Fruit fly (Drosophila melanogaster) whole organism, adult: ENCODE measurements around the gene CG14563.

Experiments used
- CG12768 ChIP-seq: fragments of 200-800 bp; sonication (Bioruptor generic); optimal IDR thresholded peaks from 2 replicates; lab custom pipeline; 2017; ENCODE audit warnings: missing biosample characterization, missing genetic modification characterization, mild to moderate bottlenecking, moderate library complexity, missing genetic modification reagents
- CG1620 ChIP-seq: fragments of 200-800 bp; sonication (Bioruptor generic); optimal IDR thresholded peaks from 2 replicates; lab custom pipeline; 2016; ENCODE audit warnings: missing biosample characterization, missing genetic modification characterization
- CG7045 ChIP-seq: fragments of 200-800 bp; sonication (Bioruptor generic); optimal IDR thresholded peaks from 2 replicates; lab custom pipeline; 2017; ENCODE audit warnings: missing biosample characterization, mild to moderate bottlenecking, missing genetic modification characterization
- CG7101 ChIP-seq: fragments of 200-800 bp; sonication (Bioruptor generic); optimal IDR thresholded peaks from 2 replicates; lab custom pipeline; 2018; ENCODE audit warnings: missing biosample characterization, mild to moderate bottlenecking, missing genetic modification characterization, moderate library complexity
- Clk ChIP-seq: fragments of 200-800 bp; sonication (Bioruptor generic); optimal IDR thresholded peaks from 2 replicates; lab custom pipeline; 2017; ENCODE audit warnings: missing biosample characterization, missing genetic modification characterization
- Mnt ChIP-seq: fragments of 200-800 bp; sonication (Bioruptor generic); optimal IDR thresholded peaks from 2 replicates; lab custom pipeline; 2016; ENCODE audit warnings: missing biosample characterization, mild to moderate bottlenecking, missing genetic modification characterization
- bab1 ChIP-seq: fragments of 200-800 bp; sonication (Bioruptor generic); optimal IDR thresholded peaks from 3 replicates; lab custom pipeline; 2019; ENCODE audit warnings: missing biosample characterization, mild to moderate bottlenecking, missing genetic modification characterization, moderate library complexity
- cnc ChIP-seq, 2 experiments: fragments of >200 bp; optimal IDR thresholded peaks; 2 replicates each; lab custom pipeline; 2017
- kay ChIP-seq: fragments of 200-800 bp; sonication (Bioruptor generic); peaks from one replicate; lab custom pipeline; 2016; ENCODE audit warnings: missing biosample characterization, missing genetic modification characterization, borderline replicate concordance

- TF ChIP-seq kay (GFP tag; lab: Kevin White, UChicago) (no peak), Mnt (GFP tag; lab: Kevin White, UChicago) (peak; percentile 99), CG1620 (GFP tag; lab: Kevin White, UChicago) (peak; percentile 82), cnc (optimal IDR thresholded peaks at IDR 0.05; lab: Kevin White, UChicago) (no peak), CG12768 (GFP tag; lab: Kevin White, UChicago) (peak; percentile 72), bab1 (GFP tag; lab: Kevin White, UChicago) (peak; percentile 67), CG7045 (GFP tag; lab: Kevin White, UChicago) (peak; percentile 60), Clk (GFP tag; lab: Kevin White, UChicago) (peak; percentile 54), CG7101 (peak; percentile 77)
These were observed 9.7 kb downstream of the CG14563 start, which contains the start of the genes CG7148 and Nopp140 for dm6 chr3L:21832203-21833160.
